Worm (Caenorhabditis elegans) whole organism, early embryonic: Measurements from ENCODE around the gene ZK180.7.

Source experiments
- B0310.2 ChIP-seq: sonication (generic microtip); optimal IDR thresholded peaks from 2 replicates; lab custom pipeline; 2016; ENCODE audit warnings: mild to moderate bottlenecking, missing genetic modification characterization, missing compliant biosample characterization
- F13C5.2 ChIP-seq: sonication (generic microtip); optimal IDR thresholded peaks from 2 replicates; lab custom pipeline; 2017; ENCODE audit warnings: mild to moderate bottlenecking, missing genetic modification characterization, inconsistent platforms, missing compliant biosample characterization
- aly-1 ChIP-seq: sonication (generic microtip); optimal IDR thresholded peaks from 2 replicates; lab custom pipeline; 2016; ENCODE audit warnings: missing genetic modification characterization, missing compliant biosample characterization
- ama-1 ChIP-seq: fragments of 150-350 bp; optimal IDR thresholded peaks from 2 replicates; lab custom pipeline; 2014
- ceh-13 ChIP-seq: fragments of 200-800 bp; sonication (Bioruptor generic); optimal IDR thresholded peaks from 2 replicates; lab custom pipeline; 2018; ENCODE audit warnings: mild to moderate bottlenecking, missing genetic modification characterization, missing compliant biosample characterization
- ceh-36 ChIP-seq: sonication (generic microtip); optimal IDR thresholded peaks from 2 replicates; lab custom pipeline; 2016; ENCODE audit warnings: missing genetic modification characterization, inconsistent platforms, missing compliant biosample characterization
- ets-7 ChIP-seq: sonication (generic microtip); optimal IDR thresholded peaks from 2 replicates; lab custom pipeline; 2016; ENCODE audit warnings: missing genotype, missing genetic modification characterization, missing compliant biosample characterization
- flt-1 ChIP-seq: fragments of 200-800 bp; sonication (Bioruptor generic); IDR thresholded peaks from 2 replicates; pipeline ENCODE4 v1.3.6; 2022; ENCODE audit warnings: missing genetic modification characterization, missing compliant biosample characterization
- hmbx-1 ChIP-seq: sonication (generic microtip); optimal IDR thresholded peaks from 2 replicates; lab custom pipeline; 2016; ENCODE audit warnings: mild to moderate bottlenecking, missing genetic modification characterization, missing compliant biosample characterization
- hmg-4 ChIP-seq: fragments of 200-800 bp; sonication (Bioruptor generic); optimal IDR thresholded peaks from 2 replicates; lab custom pipeline; 2018; ENCODE audit warnings: mild to moderate bottlenecking, missing genetic modification characterization, missing compliant biosample characterization
- hnd-1 ChIP-seq: sonication (generic microtip); optimal IDR thresholded peaks from 2 replicates; lab custom pipeline; 2016; ENCODE audit warnings: missing genetic modification characterization, missing compliant biosample characterization
- pes-1 ChIP-seq: fragments of 200-800 bp; sonication (Bioruptor generic); IDR thresholded peaks from 2 replicates; pipeline ENCODE4 v1.3.6; 2022; ENCODE audit warnings: missing genetic modification reagents, missing genetic modification characterization, missing compliant biosample characterization
- scrt-1 ChIP-seq: fragments of 200-800 bp; sonication (Bioruptor generic); IDR thresholded peaks from 2 replicates; pipeline ENCODE4 v1.3.6; 2022; ENCODE audit warnings: missing genetic modification characterization, missing compliant biosample characterization
- sea-1 ChIP-seq: fragments of 200-800 bp; sonication (Bioruptor generic); conservative IDR thresholded peaks from 2 replicates; pipeline ENCODE4 v1.3.6; 2022; ENCODE audit warnings: missing genetic modification characterization, missing compliant biosample characterization
- tbx-11 ChIP-seq: fragments of 200-800 bp; sonication (Bioruptor generic); IDR thresholded peaks from 2 replicates; pipeline ENCODE4 v1.3.6; 2022; ENCODE audit warnings: missing genetic modification characterization, missing compliant biosample characterization
- tbx-37 ChIP-seq: fragments of 200-800 bp; sonication (Bioruptor generic); conservative IDR thresholded peaks from 2 replicates; pipeline ENCODE4 v1.3.6; 2022; ENCODE audit warnings: missing genetic modification reagents, missing genetic modification characterization, missing compliant biosample characterization
- tra-4 ChIP-seq: sonication (generic microtip); optimal IDR thresholded peaks from 2 replicates; lab custom pipeline; 2017; ENCODE audit warnings: missing genetic modification characterization, missing compliant biosample characterization

ZK180.7 gene

ce11 chrIV:4490148-4490652 is at the start of gene ZK180.7:
Gene ZK180.7, plus strand, starts transcription at chrIV:4490542.
- TF ChIP-seq tbx-37 (GFP tag; lab: Robert Waterston, UW) (no peak), flt-1 (no peak), tbx-11 (GFP tag; lab: Robert Waterston, UW) (no peak), sea-1 (GFP tag; lab: Robert Waterston, UW) (no peak), hmbx-1 (no peak), hmg-4 (GFP tag; lab: Kevin White, UChicago) (no peak), ceh-13 (GFP tag; lab: Kevin White, UChicago) (no peak), F13C5.2 (tag; lab: Kevin White, UChicago) (no peak), aly-1 (tag; lab: Kevin White, UChicago) (no peak), ets-7 (tag; lab: Kevin White, UChicago) (no peak), ceh-36 (tag; lab: Kevin White, UChicago) (no peak), hnd-1 (tag; lab: Kevin White, UChicago) (no peak), B0310.2 (tag; lab: Kevin White, UChicago) (no peak), pes-1 (GFP tag; lab: Robert Waterston, UW) (no peak), tra-4 (tag; lab: Kevin White, UChicago) (no peak), ama-1 (lab: Kevin White, UChicago) (no peak), scrt-1 (GFP tag; lab: Robert Waterston, UW) (no peak)

ce11 chrIV:4441077-4441476 is 49.3 kb upstream of the ZK180.7 start, which contains the start of gene fbxb-75:
Gene fbxb-75, minus strand, starts transcription at chrIV:4441177.
- TF ChIP-seq hnd-1 (tag; lab: Kevin White, UChicago) (no peak), hmbx-1 (no peak), aly-1 (tag; lab: Kevin White, UChicago) (no peak), F13C5.2 (tag; lab: Kevin White, UChicago) (no peak), tbx-37 (GFP tag; lab: Robert Waterston, UW) (no peak)

- TF ChIP-seq scrt-1 (GFP tag; lab: Robert Waterston, UW) = no peak
- peak; percentile 43; the same call in 1 of the 2 replicates for TF ChIP-seq tbx-37 (GFP tag; lab: Robert Waterston, UW)
- peak; percentile 48 for TF ChIP-seq F13C5.2 (tag; lab: Kevin White, UChicago)
- peak; percentile 60; the same call in 1 of the 2 replicates for TF ChIP-seq pes-1 (GFP tag; lab: Robert Waterston, UW)
- TF ChIP-seq flt-1 = peak; percentile 60
- no peak for TF ChIP-seq hnd-1 (tag; lab: Kevin White, UChicago)
- TF ChIP-seq sea-1 (GFP tag; lab: Robert Waterston, UW) = 0 out of 2 replicates have a peak, but pooled peaks have one; percentile 20
These were observed 44.5 kb upstream of the ZK180.7 start, which contains the start of the genes wapl-1 and htz-1 for ce11 chrIV:4445711-4446290. Gene wapl-1, minus strand, starts transcription at chrIV:4445740. Gene htz-1, plus strand, starts transcription at chrIV:4446216.

ce11 chrIV:4446884-4447283 is 43.5 kb upstream of the ZK180.7 start:
- TF ChIP-seq B0310.2 (tag; lab: Kevin White, UChicago) = no peak
- peak; percentile 81 for TF ChIP-seq ama-1 (lab: Kevin White, UChicago)

ce11 chrIV:4447284-4447366 is 43.2 kb upstream of the ZK180.7 start, which contains the start of gene chat-1:
Gene chat-1, plus strand, starts transcription at chrIV:4447331.
- TF ChIP-seq F13C5.2 (tag; lab: Kevin White, UChicago) = no peak
- TF ChIP-seq sea-1 (GFP tag; lab: Robert Waterston, UW) = 0 out of 2 replicates have a peak, but pooled peaks have one; percentile 16
- peak; percentile 11 for TF ChIP-seq ama-1 (lab: Kevin White, UChicago)
- no peak for TF ChIP-seq scrt-1 (GFP tag; lab: Robert Waterston, UW)

ce11 chrIV:4447367-4447766 is 43.0 kb upstream of the ZK180.7 start:
- TF ChIP-seq sea-1 (GFP tag; lab: Robert Waterston, UW) (0 out of 2 replicates have a peak, but pooled peaks have one; percentile 2), hmg-4 (GFP tag; lab: Kevin White, UChicago) (no peak), pes-1 (GFP tag; lab: Robert Waterston, UW) (0 out of 2 replicates have a peak, but pooled peaks have one; percentile 39)

ce11 chrIV:4448343-4448742 is 42.0 kb upstream of the ZK180.7 start:
- no peak for TF ChIP-seq tbx-37 (GFP tag; lab: Robert Waterston, UW)
- TF ChIP-seq tra-4 (tag; lab: Kevin White, UChicago) = no peak
- no peak for TF ChIP-seq hnd-1 (tag; lab: Kevin White, UChicago)
- TF ChIP-seq ama-1 (lab: Kevin White, UChicago) = no peak
- no peak for TF ChIP-seq flt-1
- no peak for TF ChIP-seq sea-1 (GFP tag; lab: Robert Waterston, UW)
- TF ChIP-seq ets-7 (tag; lab: Kevin White, UChicago) = no peak
- no peak for TF ChIP-seq ceh-36 (tag; lab: Kevin White, UChicago)
- TF ChIP-seq F13C5.2 (tag; lab: Kevin White, UChicago) = no peak

ce11 chrIV:4449439-4449838 is 40.9 kb upstream of the ZK180.7 start, which contains the start of gene R08C7.12:
Gene R08C7.12, plus strand, starts transcription at chrIV:4449739.
- TF ChIP-seq ets-7 (tag; lab: Kevin White, UChicago) (no peak), hmbx-1 (no peak), flt-1 (no peak), F13C5.2 (tag; lab: Kevin White, UChicago) (no peak), tbx-11 (GFP tag; lab: Robert Waterston, UW) (no peak), tra-4 (tag; lab: Kevin White, UChicago) (no peak), hnd-1 (tag; lab: Kevin White, UChicago) (no peak), hmg-4 (GFP tag; lab: Kevin White, UChicago) (no peak), sea-1 (GFP tag; lab: Robert Waterston, UW) (no peak)
